Worm (Caenorhabditis elegans) whole organism, early embryonic: ENCODE measurements around the gene nhr-187.

Experiments used
- B0310.2 ChIP-seq: sonication (generic microtip); optimal IDR thresholded peaks from 2 replicates; lab custom pipeline; 2016; ENCODE audit warnings: mild to moderate bottlenecking, missing genetic modification characterization, missing compliant biosample characterization
- F13C5.2 ChIP-seq: sonication (generic microtip); optimal IDR thresholded peaks from 2 replicates; lab custom pipeline; 2017; ENCODE audit warnings: mild to moderate bottlenecking, missing genetic modification characterization, inconsistent platforms, missing compliant biosample characterization
- aly-1 ChIP-seq: sonication (generic microtip); optimal IDR thresholded peaks from 2 replicates; lab custom pipeline; 2016; ENCODE audit warnings: missing genetic modification characterization, missing compliant biosample characterization
- ama-1 ChIP-seq: fragments of 150-350 bp; optimal IDR thresholded peaks from 2 replicates; lab custom pipeline; 2014
- ceh-13 ChIP-seq: fragments of 200-800 bp; sonication (Bioruptor generic); optimal IDR thresholded peaks from 2 replicates; lab custom pipeline; 2018; ENCODE audit warnings: mild to moderate bottlenecking, missing genetic modification characterization, missing compliant biosample characterization
- ceh-36 ChIP-seq: sonication (generic microtip); optimal IDR thresholded peaks from 2 replicates; lab custom pipeline; 2016; ENCODE audit warnings: missing genetic modification characterization, inconsistent platforms, missing compliant biosample characterization
- ets-7 ChIP-seq: sonication (generic microtip); optimal IDR thresholded peaks from 2 replicates; lab custom pipeline; 2016; ENCODE audit warnings: missing genotype, missing genetic modification characterization, missing compliant biosample characterization
- flt-1 ChIP-seq: fragments of 200-800 bp; sonication (Bioruptor generic); IDR thresholded peaks from 2 replicates; pipeline ENCODE4 v1.3.6; 2022; ENCODE audit warnings: missing genetic modification characterization, missing compliant biosample characterization
- hmbx-1 ChIP-seq: sonication (generic microtip); optimal IDR thresholded peaks from 2 replicates; lab custom pipeline; 2016; ENCODE audit warnings: mild to moderate bottlenecking, missing genetic modification characterization, missing compliant biosample characterization
- hmg-4 ChIP-seq: fragments of 200-800 bp; sonication (Bioruptor generic); optimal IDR thresholded peaks from 2 replicates; lab custom pipeline; 2018; ENCODE audit warnings: mild to moderate bottlenecking, missing genetic modification characterization, missing compliant biosample characterization
- hnd-1 ChIP-seq: sonication (generic microtip); optimal IDR thresholded peaks from 2 replicates; lab custom pipeline; 2016; ENCODE audit warnings: missing genetic modification characterization, missing compliant biosample characterization
- pes-1 ChIP-seq: fragments of 200-800 bp; sonication (Bioruptor generic); IDR thresholded peaks from 2 replicates; pipeline ENCODE4 v1.3.6; 2022; ENCODE audit warnings: missing genetic modification reagents, missing genetic modification characterization, missing compliant biosample characterization
- scrt-1 ChIP-seq: fragments of 200-800 bp; sonication (Bioruptor generic); IDR thresholded peaks from 2 replicates; pipeline ENCODE4 v1.3.6; 2022; ENCODE audit warnings: missing genetic modification characterization, missing compliant biosample characterization
- sea-1 ChIP-seq: fragments of 200-800 bp; sonication (Bioruptor generic); conservative IDR thresholded peaks from 2 replicates; pipeline ENCODE4 v1.3.6; 2022; ENCODE audit warnings: missing genetic modification characterization, missing compliant biosample characterization
- tbx-11 ChIP-seq: fragments of 200-800 bp; sonication (Bioruptor generic); IDR thresholded peaks from 2 replicates; pipeline ENCODE4 v1.3.6; 2022; ENCODE audit warnings: missing genetic modification characterization, missing compliant biosample characterization
- tbx-37 ChIP-seq: fragments of 200-800 bp; sonication (Bioruptor generic); conservative IDR thresholded peaks from 2 replicates; pipeline ENCODE4 v1.3.6; 2022; ENCODE audit warnings: missing genetic modification reagents, missing genetic modification characterization, missing compliant biosample characterization
- tra-4 ChIP-seq: sonication (generic microtip); optimal IDR thresholded peaks from 2 replicates; lab custom pipeline; 2017; ENCODE audit warnings: missing genetic modification characterization, missing compliant biosample characterization

Gene nhr-187

DNA sequence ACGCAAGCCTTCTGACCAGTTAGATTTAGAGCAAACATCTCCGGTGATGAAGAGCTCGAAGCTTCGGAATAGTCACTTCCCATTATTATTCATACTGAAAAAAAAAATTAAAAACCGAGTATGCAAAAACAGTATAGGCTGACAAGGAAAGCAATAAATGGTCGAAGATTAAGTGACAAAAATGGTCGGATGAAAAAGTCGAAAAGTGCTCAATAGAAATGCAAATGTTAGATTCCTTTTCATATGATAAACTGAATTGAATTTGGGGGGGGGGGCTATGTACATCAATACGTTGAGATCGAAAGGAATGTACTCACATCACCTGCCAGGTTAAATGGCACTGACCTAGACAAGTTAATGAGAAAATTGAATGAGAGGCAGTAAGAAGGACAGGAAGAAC lies at the start of gene nhr-187:
Gene nhr-187 (minus strand): TSS at position 101 of the 400 bp plus-strand sequence.
- TF ChIP-seq hmg-4 (GFP tag; lab: Kevin White, UChicago), result no peak
- TF ChIP-seq ceh-13 (GFP tag; lab: Kevin White, UChicago), result no peak
- TF ChIP-seq tbx-37 (GFP tag; lab: Robert Waterston, UW), result no peak
- TF ChIP-seq ets-7 (tag; lab: Kevin White, UChicago), result no peak
- TF ChIP-seq F13C5.2 (tag; lab: Kevin White, UChicago), result no peak
- no peak for TF ChIP-seq tra-4
- TF ChIP-seq B0310.2 (tag; lab: Kevin White, UChicago), result no peak
- no peak for TF ChIP-seq hnd-1 (tag; lab: Kevin White, UChicago)
- TF ChIP-seq sea-1, result no peak
- no peak for TF ChIP-seq flt-1 (GFP tag; lab: Robert Waterston, UW)
- TF ChIP-seq scrt-1 (GFP tag; lab: Robert Waterston, UW), result no peak
- no peak for TF ChIP-seq aly-1 (tag; lab: Kevin White, UChicago)
- TF ChIP-seq ceh-36 (tag; lab: Kevin White, UChicago), result no peak
- no peak for TF ChIP-seq pes-1 (GFP tag; lab: Robert Waterston, UW)
- TF ChIP-seq tbx-11 (GFP tag; lab: Robert Waterston, UW), result no peak
- TF ChIP-seq hmbx-1 (tag; lab: Kevin White, UChicago), result no peak

DNA sequence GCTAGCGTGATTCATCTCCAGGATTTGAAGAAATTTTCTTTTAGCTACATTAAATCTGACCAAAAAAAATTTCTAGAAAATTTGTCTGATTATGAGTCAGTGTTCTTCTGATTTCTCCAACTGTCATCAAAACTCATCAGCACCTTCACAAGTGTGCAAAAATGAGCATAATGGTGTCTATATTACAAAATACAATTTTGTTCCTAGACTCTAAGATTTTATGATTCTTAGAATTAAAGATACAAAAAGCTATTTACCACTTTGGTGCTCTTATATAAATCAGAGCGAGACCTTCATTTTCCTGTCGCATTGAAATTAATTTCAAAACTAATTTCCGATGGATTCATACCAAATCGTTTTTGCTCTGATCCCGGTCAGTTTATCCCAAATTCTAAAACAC lies 49.7 kb upstream of the nhr-187 start, which contains the start of gene srx-68:
Gene srx-68 (plus strand): TSS at position 301 of the 400 bp plus-strand sequence.
- TF ChIP-seq B0310.2 (tag; lab: Kevin White, UChicago) (no peak), hmbx-1 (tag; lab: Kevin White, UChicago) (no peak), aly-1 (tag; lab: Kevin White, UChicago) (no peak), tbx-37 (GFP tag; lab: Robert Waterston, UW) (no peak), tbx-11 (GFP tag; lab: Robert Waterston, UW) (no peak)

DNA sequence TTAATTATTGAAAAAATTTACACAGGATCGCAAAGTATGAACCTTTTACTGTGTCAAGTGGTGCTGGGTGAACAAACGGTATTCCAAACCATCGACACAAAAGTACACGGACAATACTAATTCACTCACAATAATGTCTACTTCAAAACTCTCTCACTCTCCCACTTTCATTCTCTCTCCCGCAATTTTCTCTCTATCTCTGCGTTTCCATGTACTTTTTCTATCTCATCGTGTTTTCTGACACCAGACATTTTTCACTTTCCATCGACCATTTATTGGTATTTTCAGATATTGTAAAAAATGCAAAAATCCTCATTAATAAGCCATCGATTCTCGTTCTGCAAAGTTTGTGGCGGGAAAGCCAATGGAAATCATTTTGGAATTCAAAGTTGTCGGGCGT lies 43.1 kb upstream of the nhr-187 start, which contains the start of gene nhr-156:
Gene nhr-156 (plus strand): TSS at position 266 of the 400 bp plus-strand sequence.
- no peak for TF ChIP-seq flt-1 (GFP tag; lab: Robert Waterston, UW)

DNA sequence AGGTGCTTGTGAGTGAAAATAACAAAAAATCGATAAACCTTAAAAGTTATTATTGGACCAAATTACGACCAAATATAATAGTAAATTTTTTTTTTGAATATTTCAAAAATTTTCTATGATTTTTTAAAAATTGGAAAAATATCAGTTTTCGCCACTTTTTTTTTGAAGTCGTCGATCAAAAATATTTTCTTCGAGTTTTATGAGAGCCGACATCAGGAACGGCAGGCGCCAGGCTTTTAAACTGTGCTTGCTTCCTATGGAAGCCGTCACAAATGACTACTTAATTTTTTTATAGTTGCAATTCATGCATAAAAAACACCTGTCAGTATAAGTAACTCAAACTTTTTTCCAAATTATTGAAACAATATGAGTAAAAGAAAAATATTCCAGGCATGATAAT lies 40.7 kb upstream of the nhr-187 start:
- TF ChIP-seq aly-1 (tag; lab: Kevin White, UChicago) (no peak), sea-1 (no peak)

DNA sequence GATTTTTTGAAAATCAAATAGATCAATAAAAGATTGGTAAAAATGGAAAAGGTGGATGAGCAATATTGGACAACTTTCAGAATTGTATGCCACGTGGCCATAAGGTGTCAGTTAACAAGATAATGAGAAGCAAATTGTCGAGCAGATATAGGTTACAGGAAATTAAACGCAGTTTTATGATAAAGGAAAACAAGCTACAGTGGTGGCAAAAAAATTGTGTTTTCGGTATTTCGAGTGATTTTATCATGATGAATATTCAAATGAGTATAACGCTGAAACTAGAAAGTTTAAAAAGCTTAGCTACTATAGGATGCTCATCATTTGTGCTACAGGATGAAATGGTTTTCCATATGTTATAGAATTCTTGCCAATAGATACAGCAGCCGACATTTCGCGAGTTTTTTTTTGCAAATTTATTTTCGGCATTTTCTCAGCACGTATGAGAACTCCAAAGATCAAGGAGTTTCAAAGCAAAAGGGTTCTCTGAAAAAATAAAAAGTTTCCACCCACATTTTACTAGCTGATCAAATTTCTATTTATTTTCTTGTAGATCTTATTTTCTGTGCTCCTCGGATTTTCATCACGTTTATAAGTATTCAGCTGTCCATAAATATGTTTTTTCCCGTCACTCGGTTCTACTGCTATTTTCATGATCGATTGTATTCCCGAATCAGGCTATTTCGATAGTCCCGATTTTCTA lies 39.9 kb upstream of the nhr-187 start, which contains the start of the genes str-229 and srh-190:
Gene str-229 (minus strand): TSS at position 101 of the 700 bp plus-strand sequence.
Gene srh-190 (plus strand): TSS at position 650 of the 700 bp plus-strand sequence.
- TF ChIP-seq scrt-1 (GFP tag; lab: Robert Waterston, UW) (no peak), ceh-13 (GFP tag; lab: Kevin White, UChicago) (no peak)

DNA sequence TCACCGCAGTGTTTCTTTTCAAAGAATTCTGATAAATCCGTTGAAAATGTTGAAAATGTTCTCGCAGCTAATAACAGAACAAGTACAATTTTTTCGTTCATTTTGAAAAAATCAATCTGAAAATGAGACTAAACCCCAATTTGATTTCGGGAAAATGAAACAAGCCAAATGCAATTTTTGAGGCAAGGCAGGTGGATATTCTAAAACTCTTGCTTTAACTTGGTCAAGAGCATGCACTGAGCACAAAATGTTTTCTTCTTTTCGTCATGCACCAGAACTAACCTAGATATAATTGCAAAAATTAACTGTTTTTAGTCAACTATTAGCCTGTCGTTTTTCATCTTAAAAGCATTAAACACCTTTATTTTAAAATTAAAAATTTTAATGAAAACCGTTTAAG lies 37.4 kb upstream of the nhr-187 start, which contains the start of gene irld-22:
Gene irld-22 (minus strand): TSS at position 101 of the 400 bp plus-strand sequence.
- TF ChIP-seq hmg-4 (GFP tag; lab: Kevin White, UChicago), result no peak
- TF ChIP-seq tbx-11 (GFP tag; lab: Robert Waterston, UW), result no peak
- no peak for TF ChIP-seq sea-1
- no peak for TF ChIP-seq ets-7 (tag; lab: Kevin White, UChicago)
- no peak for TF ChIP-seq F13C5.2 (tag; lab: Kevin White, UChicago)
- no peak for TF ChIP-seq tbx-37 (GFP tag; lab: Robert Waterston, UW)
- no peak for TF ChIP-seq ama-1 (lab: Kevin White, UChicago)
- no peak for TF ChIP-seq scrt-1 (GFP tag; lab: Robert Waterston, UW)
- TF ChIP-seq pes-1 (GFP tag; lab: Robert Waterston, UW), result no peak
- TF ChIP-seq aly-1 (tag; lab: Kevin White, UChicago), result no peak
- no peak for TF ChIP-seq tra-4
- TF ChIP-seq hnd-1 (tag; lab: Kevin White, UChicago), result no peak

DNA sequence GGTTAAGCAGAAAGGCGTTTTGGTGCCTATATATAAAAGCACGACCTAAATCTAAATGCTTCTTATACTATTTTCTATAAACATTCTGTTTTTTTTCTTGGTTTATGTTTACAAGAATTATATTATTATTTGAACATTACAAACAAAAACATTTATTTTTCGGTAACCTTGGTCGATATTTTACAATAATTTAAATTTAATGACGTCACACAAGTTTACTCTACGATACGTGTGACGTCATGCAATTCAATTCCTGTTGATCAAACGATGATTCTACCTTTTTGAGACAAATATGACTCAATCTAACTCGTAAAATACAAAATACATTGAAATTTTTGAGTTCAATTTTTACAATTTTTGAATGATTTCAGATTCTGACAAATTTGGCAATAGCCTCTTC lies 33.3 kb upstream of the nhr-187 start:
- TF ChIP-seq aly-1 (tag; lab: Kevin White, UChicago) (no peak), tbx-37 (GFP tag; lab: Robert Waterston, UW) (no peak), scrt-1 (GFP tag; lab: Robert Waterston, UW) (no peak), tbx-11 (GFP tag; lab: Robert Waterston, UW) (no peak), ceh-13 (GFP tag; lab: Kevin White, UChicago) (no peak), pes-1 (GFP tag; lab: Robert Waterston, UW) (no peak), hmg-4 (GFP tag; lab: Kevin White, UChicago) (no peak), ama-1 (lab: Kevin White, UChicago) (no peak), ceh-36 (tag; lab: Kevin White, UChicago) (no peak), B0310.2 (tag; lab: Kevin White, UChicago) (no peak), flt-1 (GFP tag; lab: Robert Waterston, UW) (no peak), hmbx-1 (tag; lab: Kevin White, UChicago) (no peak), tra-4 (no peak), sea-1 (no peak), ets-7 (tag; lab: Kevin White, UChicago) (no peak)

DNA sequence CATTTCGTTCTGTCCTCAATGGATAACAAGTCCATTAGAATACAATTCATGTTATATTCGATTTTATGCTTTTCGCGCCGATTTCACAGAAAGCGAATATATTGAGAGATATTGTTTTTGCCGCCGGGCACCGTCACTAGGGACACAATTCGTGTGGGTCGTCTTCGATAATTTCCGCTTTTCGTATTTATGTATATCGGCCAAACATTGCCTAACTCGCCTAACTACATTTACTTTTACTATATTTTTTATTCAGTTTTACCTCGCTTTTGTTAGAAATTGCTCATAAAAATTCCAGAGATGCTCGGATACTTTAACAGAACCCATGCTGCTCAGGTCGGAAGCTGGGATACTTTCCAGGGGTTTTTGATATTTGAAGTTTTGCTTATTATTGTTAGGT lies 31.9 kb upstream of the nhr-187 start, which contains the start of gene sre-9:
Gene sre-9 (plus strand): TSS at position 301 of the 400 bp plus-strand sequence.
- TF ChIP-seq hnd-1 (tag; lab: Kevin White, UChicago), result no peak
- TF ChIP-seq hmbx-1 (tag; lab: Kevin White, UChicago), result no peak
